Worm (Caenorhabditis elegans) whole organism, L4/young adult: ENCODE results near the gene ceh-31.

Experiments
- W03F9.2 ChIP-seq: fragments of 150-350 bp; optimal IDR thresholded peaks from 2 replicates; lab custom pipeline; 2014; ENCODE audit warnings: missing biosample characterization, missing genetic modification characterization
- dao-5 ChIP-seq: sonication (generic microtip); optimal IDR thresholded peaks from 2 replicates; lab custom pipeline; 2016; ENCODE audit warnings: missing genotype, missing genetic modification characterization, moderate library complexity, missing compliant biosample characterization
- him-1 ChIP-seq: sonication (generic microtip); optimal IDR thresholded peaks from 2 replicates; lab custom pipeline; 2016; ENCODE audit warnings: missing genotype, missing genetic modification reagents, missing genetic modification characterization, missing compliant biosample characterization

ceh-31 gene

ce11 chrX:3108603-3109002 is 38.4 kb upstream of the ceh-31 start:
- no peak for TF ChIP-seq him-1 (tag; lab: Kevin White, UChicago)
- no peak for TF ChIP-seq W03F9.2 (tag; lab: Kevin White, UChicago)
- no peak for TF ChIP-seq dao-5

ce11 chrX:3106137-3106536 is 35.9 kb upstream of the ceh-31 start, which contains the start of gene K10B3.5:
Gene K10B3.5 (minus strand): TSS chrX:3106479.
- TF ChIP-seq dao-5 (no peak), W03F9.2 (tag; lab: Kevin White, UChicago) (peak; percentile 56), him-1 (tag; lab: Kevin White, UChicago) (peak; percentile 41)

DNA sequence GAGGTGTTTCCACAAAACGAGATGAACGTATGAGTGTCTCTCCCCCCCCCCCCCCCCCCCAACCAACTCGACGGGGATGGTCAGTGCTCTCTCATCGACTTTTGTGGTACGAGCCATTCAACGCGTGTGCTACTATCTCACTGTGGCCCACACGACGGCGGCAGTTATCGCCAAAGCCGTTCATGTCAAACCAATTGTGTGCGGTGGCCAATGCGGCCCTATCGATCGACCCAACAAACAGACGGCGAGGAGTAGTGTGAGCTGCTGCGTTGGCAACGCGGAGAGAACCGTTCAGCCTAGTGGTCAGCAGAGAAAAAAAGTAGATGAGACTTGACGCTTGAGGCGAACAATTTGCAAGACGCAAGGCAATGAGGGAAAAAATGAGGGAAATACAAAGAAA is 32.6 kb upstream of the ceh-31 start:
- TF ChIP-seq him-1 (tag; lab: Kevin White, UChicago) (no peak), W03F9.2 (tag; lab: Kevin White, UChicago) (no peak), dao-5 (no peak)

DNA sequence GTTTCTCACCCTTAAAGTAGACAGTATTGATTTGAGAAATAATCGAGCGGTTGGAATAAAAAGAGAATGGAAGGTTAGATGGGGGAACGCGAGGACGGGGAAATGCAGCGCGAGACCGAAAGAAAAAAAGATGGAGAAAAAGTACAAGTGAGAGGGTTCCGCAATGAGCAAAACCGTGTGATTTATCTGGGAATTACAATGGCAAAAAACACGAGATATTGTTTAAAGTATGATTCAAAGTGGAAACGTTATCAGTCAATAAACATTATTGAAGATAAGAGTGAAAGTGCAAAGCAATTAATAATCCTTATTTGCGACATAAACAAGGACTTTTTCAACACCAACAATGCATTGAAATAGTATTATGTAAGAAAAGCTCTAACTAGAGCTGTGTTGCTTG is 31.9 kb upstream of the ceh-31 start, which contains the start of gene ztf-13:
Gene ztf-13, minus strand, starts transcription at position 11 of the 400 bp plus-strand sequence.
- no peak for TF ChIP-seq him-1 (tag; lab: Kevin White, UChicago)
- TF ChIP-seq dao-5, result no peak
- TF ChIP-seq W03F9.2 (tag; lab: Kevin White, UChicago), result no peak

- TF ChIP-seq W03F9.2 (tag; lab: Kevin White, UChicago) (no peak), dao-5 (no peak), him-1 (tag; lab: Kevin White, UChicago) (no peak)
Measured at ce11 chrX:3101562-3101961, 31.3 kb upstream of the ceh-31 start.

- peak; percentile 80 for TF ChIP-seq him-1 (tag; lab: Kevin White, UChicago)
- peak; percentile 93 for TF ChIP-seq W03F9.2 (tag; lab: Kevin White, UChicago)
- TF ChIP-seq dao-5, result no peak
Measured at ce11 chrX:3099832-3100231, 29.6 kb upstream of the ceh-31 start, which contains the start of gene sec-3. Gene sec-3 (minus strand): TSS chrX:3099852.

- no peak for TF ChIP-seq W03F9.2 (tag; lab: Kevin White, UChicago)
- no peak for TF ChIP-seq dao-5
- no peak for TF ChIP-seq him-1 (tag; lab: Kevin White, UChicago)
Measured at ce11 chrX:3094304-3094703, 24.1 kb upstream of the ceh-31 start, which contains the start of gene wrt-2. Gene wrt-2 (minus strand): TSS chrX:3094349.

DNA sequence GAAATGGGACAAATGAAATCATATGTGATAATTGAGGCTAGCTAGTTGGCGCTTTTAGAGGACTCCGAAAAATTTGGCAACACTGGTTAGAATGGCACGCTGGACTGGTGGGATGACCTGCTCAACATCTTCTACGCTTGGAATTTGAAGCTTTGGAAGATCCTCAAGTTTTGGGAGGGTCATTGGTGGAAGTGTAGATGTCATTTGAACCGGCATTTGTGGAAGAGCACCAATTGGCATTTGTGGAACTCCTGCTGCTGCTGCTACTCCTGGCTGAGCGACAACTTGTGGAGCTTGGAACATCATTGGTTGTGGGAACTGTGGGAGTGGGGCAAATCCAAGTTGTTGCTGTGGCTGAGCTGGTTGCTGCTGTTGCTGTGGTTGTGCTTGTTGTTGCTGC is 22.2 kb upstream of the ceh-31 start:
- no peak for TF ChIP-seq dao-5
- TF ChIP-seq him-1 (tag; lab: Kevin White, UChicago), result no peak
- no peak for TF ChIP-seq W03F9.2 (tag; lab: Kevin White, UChicago)

DNA sequence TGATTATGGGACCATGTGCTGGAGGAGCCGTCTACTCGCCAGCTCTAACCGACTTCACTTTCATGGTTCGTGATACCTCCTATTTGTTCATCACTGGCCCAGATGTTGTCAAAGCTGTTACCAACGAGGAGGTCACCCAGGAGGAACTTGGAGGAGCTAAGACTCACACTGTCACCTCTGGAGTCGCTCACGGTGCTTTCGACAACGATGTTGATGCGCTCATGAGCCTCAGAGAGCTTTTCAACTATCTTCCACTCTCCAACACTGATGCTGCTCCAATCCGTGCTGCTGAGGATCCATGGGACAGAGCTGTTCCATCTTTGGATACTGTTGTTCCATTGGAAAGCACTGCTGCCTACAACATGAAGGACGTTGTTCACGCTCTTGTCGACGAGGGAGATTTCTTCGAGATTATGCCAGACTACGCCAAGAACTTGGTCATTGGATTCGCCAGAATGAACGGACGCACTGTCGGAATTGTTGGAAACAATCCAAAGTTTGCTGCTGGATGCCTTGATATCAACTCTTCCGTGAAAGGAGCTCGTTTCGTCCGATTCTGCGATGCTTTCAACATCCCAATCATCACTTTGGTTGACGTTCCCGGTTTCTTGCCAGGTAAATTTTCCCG is 21.0 kb upstream of the ceh-31 start:
- TF ChIP-seq dao-5, result no peak
- TF ChIP-seq W03F9.2 (tag; lab: Kevin White, UChicago), result no peak
- no peak for TF ChIP-seq him-1 (tag; lab: Kevin White, UChicago)

- TF ChIP-seq dao-5 (no peak), W03F9.2 (tag; lab: Kevin White, UChicago) (peak; percentile 26)
Measured at ce11 chrX:3089894-3090414, 19.7 kb upstream of the ceh-31 start.

DNA sequence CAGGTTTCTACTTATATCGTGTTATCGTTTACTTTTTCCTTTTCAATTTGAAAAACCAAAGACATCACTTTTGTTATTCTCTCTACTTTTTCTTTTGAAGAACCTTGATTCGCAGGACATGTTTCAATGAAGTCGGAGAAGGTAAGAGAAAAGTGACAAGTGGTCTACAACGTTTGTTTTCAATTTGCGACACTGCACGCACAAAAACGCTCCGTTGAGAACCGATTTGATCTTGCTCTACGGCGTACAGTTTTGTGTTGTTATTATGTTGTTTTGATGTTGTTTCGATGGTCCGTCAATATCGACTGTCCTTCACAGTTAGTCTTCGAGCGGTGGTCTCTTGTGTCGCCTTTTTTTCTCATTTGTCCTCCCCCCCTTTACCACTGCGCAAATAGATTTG is 19.2 kb upstream of the ceh-31 start, which contains the start of gene pccb-1:
Gene pccb-1, plus strand, starts transcription at position 127 of the 400 bp plus-strand sequence.
- TF ChIP-seq him-1 (tag; lab: Kevin White, UChicago), result no peak
- TF ChIP-seq dao-5, result no peak
- TF ChIP-seq W03F9.2 (tag; lab: Kevin White, UChicago), result no peak

ce11 chrX:3087647-3088046 is 17.4 kb upstream of the ceh-31 start:
- TF ChIP-seq him-1 (tag; lab: Kevin White, UChicago) (no peak), W03F9.2 (tag; lab: Kevin White, UChicago) (no peak), dao-5 (no peak)

DNA sequence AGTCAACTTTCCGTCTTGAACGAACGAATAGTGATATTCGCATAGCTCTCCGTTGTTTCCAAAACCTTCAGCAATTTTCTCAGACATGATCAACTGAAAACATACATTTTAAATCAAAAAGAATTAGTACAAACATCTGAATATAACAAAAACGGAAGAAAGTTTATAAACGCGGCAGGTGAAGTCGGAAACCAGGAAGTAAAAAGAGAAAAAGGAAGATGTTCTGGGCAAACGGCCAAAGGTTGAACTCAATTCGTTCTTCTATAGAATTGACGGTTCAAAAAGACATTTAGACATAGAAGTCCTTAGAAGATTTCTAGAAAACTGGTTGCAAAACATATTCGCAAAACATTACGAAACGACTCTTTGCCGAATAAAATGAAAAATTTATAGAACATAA is 17.0 kb upstream of the ceh-31 start, which contains the start of gene F52E4.5:
Gene F52E4.5, minus strand, starts transcription at position 101 of the 400 bp plus-strand sequence.
- no peak for TF ChIP-seq him-1 (tag; lab: Kevin White, UChicago)
- no peak for TF ChIP-seq W03F9.2 (tag; lab: Kevin White, UChicago)
- no peak for TF ChIP-seq dao-5

- no peak for TF ChIP-seq him-1 (tag; lab: Kevin White, UChicago)
- TF ChIP-seq W03F9.2 (tag; lab: Kevin White, UChicago), result no peak
- no peak for TF ChIP-seq dao-5
Measured at ce11 chrX:3080825-3081224, 10.6 kb upstream of the ceh-31 start, which contains the start of gene twk-16. Gene twk-16 (plus strand): TSS chrX:3081125.
